Worm (Caenorhabditis elegans): ENCODE results near the gene T28H10.1.
"Not testable (repeated sequence)": the region's sequence is repeated elsewhere in the genome, so short reads cannot be mapped to it uniquely, and the experiment has no call there.

T28H10.1 gene

ce11 chrV:12506185-12506584, 2.6 kb downstream of the T28H10.1 start, which contains the start of gene nlp-46:
nlp-46 (minus strand) TSS chrV:12506285.
- TF ChIP-seq blmp-1 (tag; optimal IDR thresholded peaks at IDR 0.05) = no peak
- no peak for TF ChIP-seq nhr-28 (tag; optimal IDR thresholded peaks at IDR 0.05)
- no peak for TF ChIP-seq swsn-7 (tag; optimal IDR thresholded peaks at IDR 0.05)
- no peak for TF ChIP-seq C34B4.2 (tag; optimal IDR thresholded peaks at IDR 0.05)
- no peak for TF ChIP-seq jun-1 (tag; optimal IDR thresholded peaks at IDR 0.05)
- no peak for TF ChIP-seq egl-27 (tag; optimal IDR thresholded peaks at IDR 0.05)
- TF ChIP-seq lin-15B (tag; optimal IDR thresholded peaks at IDR 0.05) = no peak
- TF ChIP-seq nhr-20 (tag; optimal IDR thresholded peaks at IDR 0.05) = no peak
- TF ChIP-seq ztf-4 (tag; optimal IDR thresholded peaks at IDR 0.05) = no peak
- TF ChIP-seq zag-1 (tag; optimal IDR thresholded peaks at IDR 0.05) = no peak
- no peak for TF ChIP-seq irx-1 (tag; optimal IDR thresholded peaks at IDR 0.05)
- no peak for TF ChIP-seq ceh-8 (GFP tag; optimal IDR thresholded peaks at IDR 0.05)
- no peak for TF ChIP-seq unc-130 (tag; optimal IDR thresholded peaks at IDR 0.05)
- no peak for TF ChIP-seq unc-30 (tag; optimal IDR thresholded peaks at IDR 0.05)
- TF ChIP-seq fkh-8 (tag; optimal IDR thresholded peaks at IDR 0.05) = no peak

ce11 chrV:12509922-12510582, 6.5 kb downstream of the T28H10.1 start:
- not testable (repeated sequence) for TF ChIP-seq efl-1 (optimal IDR thresholded peaks at IDR 0.05)
- TF ChIP-seq efl-1 (GFP tag; optimal IDR thresholded peaks at IDR 0.05 in 1 of 2) (peak in 1 of 2 experiments; percentile 80), C34B4.2 (tag; optimal IDR thresholded peaks at IDR 0.05) (peak; percentile 30), ceh-8 (GFP tag; optimal IDR thresholded peaks at IDR 0.05) (peak; percentile 59), rnt-1 (tag; optimal IDR thresholded peaks at IDR 0.05) (peak; percentile 76), efl-3 (GFP tag; optimal IDR thresholded peaks at IDR 0.05) (peak; percentile 45), ceh-63 (GFP tag; optimal IDR thresholded peaks at IDR 0.05) (peak; percentile 58), lir-3 (tag; optimal IDR thresholded peaks at IDR 0.05; ENCODE audit: poor library complexity) (peak; percentile 70), nhr-237 (tag; optimal IDR thresholded peaks at IDR 0.05) (peak; percentile 64), hlh-17 (GFP tag; optimal IDR thresholded peaks at IDR 0.05; ENCODE audit: borderline replicate concordance) (peak; percentile 88)

ce11 chrV:12511946-12512345, 8.4 kb downstream of the T28H10.1 start:
- TF ChIP-seq unc-30 (tag; optimal IDR thresholded peaks at IDR 0.05) (no peak), C16A3.4 (tag; optimal IDR thresholded peaks at IDR 0.05) (no peak), egl-27 (tag; optimal IDR thresholded peaks at IDR 0.05) (no peak), lsy-2 (tag; optimal IDR thresholded peaks at IDR 0.05) (peak in 1 of 2 experiments; percentile 26), lin-14 (GFP tag; optimal IDR thresholded peaks at IDR 0.05) (peak; percentile 56), lin-39 (tag; optimal IDR thresholded peaks at IDR 0.05) (no peak), nhr-237 (tag; optimal IDR thresholded peaks at IDR 0.05) (no peak), ztf-4 (tag; optimal IDR thresholded peaks at IDR 0.05) (no peak), ceh-63 (GFP tag; optimal IDR thresholded peaks at IDR 0.05) (no peak), nhr-71 (tag; optimal IDR thresholded peaks at IDR 0.05) (peak; percentile 17), zip-4 (GFP tag; optimal IDR thresholded peaks at IDR 0.05) (no peak), ceh-82 (tag; optimal IDR thresholded peaks at IDR 0.05) (no peak), mab-9 (GFP tag; IDR thresholded peaks at IDR 0.05) (no peak), dsc-1 (tag; optimal IDR thresholded peaks at IDR 0.05) (no peak), ces-1 (GFP tag; optimal IDR thresholded peaks at IDR 0.05) (no peak), sup-37 (GFP tag; optimal IDR thresholded peaks at IDR 0.05) (no peak), aly-2 (tag; optimal IDR thresholded peaks at IDR 0.05) (no peak), tbx-2 (tag; optimal IDR thresholded peaks at IDR 0.05) (peak; percentile 33), pax-3 (tag; optimal IDR thresholded peaks at IDR 0.05) (no peak), mdl-1 (tag; optimal IDR thresholded peaks at IDR 0.05) (no peak), tlp-1 (tag; optimal IDR thresholded peaks at IDR 0.05) (no peak), nhr-84 (tag; optimal IDR thresholded peaks at IDR 0.05) (no peak), fos-1 (tag; optimal IDR thresholded peaks at IDR 0.05) (no peak), nhr-47 (tag; optimal IDR thresholded peaks at IDR 0.05) (no peak), zag-1 (tag; optimal IDR thresholded peaks at IDR 0.05) (no peak), xbp-1 (tag; optimal IDR thresholded peaks at IDR 0.05) (no peak), efl-3 (GFP tag; optimal IDR thresholded peaks at IDR 0.05) (no peak), nhr-76 (tag; optimal IDR thresholded peaks at IDR 0.05) (no peak), nhr-19 (GFP tag; conservative IDR thresholded peaks at IDR 0.05) (no peak), unc-86 (tag; optimal IDR thresholded peaks at IDR 0.05) (no peak), lin-15B (tag; optimal IDR thresholded peaks at IDR 0.05) (no peak), ztf-11 (tag; optimal IDR thresholded peaks at IDR 0.05) (no peak), lir-3 (tag; optimal IDR thresholded peaks at IDR 0.05; ENCODE audit: poor library complexity) (no peak)

Measured in whole organism, L1 larva.